Worm (Caenorhabditis elegans) whole organism, dauer: Measurements from ENCODE around the gene C01F6.14.

ENCODE experiments used
- unc-62 ChIP-seq: sonication (generic microtip); optimal IDR thresholded peaks from 2 replicates; lab custom pipeline; 2017; ENCODE audit warnings: missing biosample characterization, missing genetic modification reagents, missing genetic modification characterization

The C01F6.14 gene

ce11 chrIV:9074244-9074723, 29.6 kb downstream of the C01F6.14 start, which contains the start of gene mppb-1:
Gene mppb-1, plus strand, starts transcription at chrIV:9074673.
- TF ChIP-seq unc-62 (GFP tag; lab: Kevin White, UChicago): no peak

ce11 chrIV:9070188-9070587, 33.7 kb downstream of the C01F6.14 start:
- TF ChIP-seq unc-62 (GFP tag; lab: Kevin White, UChicago): no peak

- no peak for TF ChIP-seq unc-62 (GFP tag; lab: Kevin White, UChicago)
Observed at ce11 chrIV:9069703-9070102, 34.2 kb downstream of the C01F6.14 start, which contains the start of gene nhr-11. Gene nhr-11, plus strand, starts transcription at chrIV:9070003.

- no peak for TF ChIP-seq unc-62 (GFP tag; lab: Kevin White, UChicago)
Observed at ce11 chrIV:9063518-9063917, 40.4 kb downstream of the C01F6.14 start.
